Worm (Caenorhabditis elegans) whole organism, late embryonic: ENCODE results near the gene C02B8.7.

Experiments
- C08G9.2 ChIP-seq: sonication (generic microtip); optimal IDR thresholded peaks from 2 replicates; lab custom pipeline; 2016; ENCODE audit warnings: mild to moderate bottlenecking, missing genetic modification characterization, moderate library complexity, missing compliant biosample characterization
- F13H6.1 ChIP-seq: sonication (generic microtip); optimal IDR thresholded peaks from 2 replicates; lab custom pipeline; 2016; ENCODE audit warnings: missing genetic modification characterization, missing compliant biosample characterization
- K09A11.1 ChIP-seq: sonication (generic microtip); optimal IDR thresholded peaks from 2 replicates; lab custom pipeline; 2017; ENCODE audit warnings: antibody characterized with exemption, mild to moderate bottlenecking, missing genetic modification characterization, missing compliant biosample characterization; ENCODE audit not compliant: insufficient read depth
- T23F11.4 ChIP-seq: fragments of 200-800 bp; sonication (Bioruptor generic); optimal IDR thresholded peaks from 2 replicates; lab custom pipeline; 2018; ENCODE audit warnings: mild to moderate bottlenecking, missing genetic modification characterization, missing compliant biosample characterization
- Y22D7AL.16 ChIP-seq: sonication (generic microtip); optimal IDR thresholded peaks from 2 replicates; lab custom pipeline; 2016; ENCODE audit warnings: missing genetic modification characterization, missing compliant biosample characterization
- ama-1 ChIP-seq: fragments of 150-350 bp; optimal IDR thresholded peaks from 2 replicates; lab custom pipeline; 2014
- ceh-14 ChIP-seq: sonication (generic microtip); optimal IDR thresholded peaks from 2 replicates; lab custom pipeline; 2016; ENCODE audit warnings: missing genotype, missing genetic modification characterization, missing compliant biosample characterization
- ceh-18 ChIP-seq: sonication (generic microtip); optimal IDR thresholded peaks from 2 replicates; lab custom pipeline; 2016; ENCODE audit warnings: missing genetic modification characterization, missing compliant biosample characterization
- ceh-19 ChIP-seq: fragments of 200-800 bp; sonication (Bioruptor generic); optimal IDR thresholded peaks from 2 replicates; lab custom pipeline; 2018; ENCODE audit warnings: mild to moderate bottlenecking, missing genetic modification characterization, missing compliant biosample characterization
- ceh-2 ChIP-seq: sonication (generic microtip); optimal IDR thresholded peaks from 2 replicates; lab custom pipeline; 2016; ENCODE audit warnings: missing genotype, missing genetic modification characterization, missing compliant biosample characterization
- ceh-31 ChIP-seq: sonication (generic microtip); optimal IDR thresholded peaks from 2 replicates; lab custom pipeline; 2016; ENCODE audit warnings: missing genetic modification characterization, missing compliant biosample characterization
- ceh-34 ChIP-seq: sonication (generic microtip); optimal IDR thresholded peaks from 2 replicates; lab custom pipeline; 2016; ENCODE audit warnings: mild to moderate bottlenecking, missing genetic modification characterization, missing compliant biosample characterization
- ceh-48 ChIP-seq: sonication (generic microtip); optimal IDR thresholded peaks from 2 replicates; lab custom pipeline; 2016; ENCODE audit warnings: missing genetic modification characterization, inconsistent platforms, missing compliant biosample characterization
- che-1 ChIP-seq: sonication (generic microtip); optimal IDR thresholded peaks from 2 replicates; lab custom pipeline; 2016; ENCODE audit warnings: mild to moderate bottlenecking, missing genetic modification characterization, missing compliant biosample characterization
- dmd-4 ChIP-seq: sonication (generic microtip); optimal IDR thresholded peaks from 2 replicates; lab custom pipeline; 2016; ENCODE audit warnings: borderline replicate concordance, missing genetic modification characterization, missing compliant biosample characterization
- elt-4 ChIP-seq: sonication (generic microtip); optimal IDR thresholded peaks from 2 replicates; lab custom pipeline; 2016; ENCODE audit warnings: missing genetic modification characterization, missing compliant biosample characterization
- fkh-6 ChIP-seq: sonication (generic microtip); optimal IDR thresholded peaks from 2 replicates; lab custom pipeline; 2016; ENCODE audit warnings: missing genetic modification characterization, missing compliant biosample characterization
- hlh-30 ChIP-seq: sonication (generic microtip); optimal IDR thresholded peaks from 2 replicates; lab custom pipeline; 2017; ENCODE audit warnings: antibody characterized with exemption, missing genetic modification characterization, missing compliant biosample characterization; ENCODE audit not compliant: insufficient read depth
- lim-6 ChIP-seq: sonication (generic microtip); optimal IDR thresholded peaks from 2 replicates; lab custom pipeline; 2016; ENCODE audit warnings: missing genetic modification characterization, missing compliant biosample characterization
- nfya-1 ChIP-seq: sonication (generic microtip); optimal IDR thresholded peaks from 2 replicates; lab custom pipeline; 2017; ENCODE audit warnings: missing genetic modification characterization, mild to moderate bottlenecking, missing compliant biosample characterization, antibody characterized with exemption, moderate library complexity
- nhr-11 ChIP-seq: fragments of 150-350 bp; optimal IDR thresholded peaks from 2 replicates; lab custom pipeline; 2014; ENCODE audit warnings: missing biosample characterization, missing genetic modification characterization
- npax-4 ChIP-seq: sonication (generic microtip); optimal IDR thresholded peaks from 2 replicates; lab custom pipeline; 2016; ENCODE audit warnings: missing genetic modification characterization, missing compliant biosample characterization
- pag-3 ChIP-seq: sonication (generic microtip); optimal IDR thresholded peaks from 2 replicates; lab custom pipeline; 2016; ENCODE audit warnings: missing compliant biosample characterization, missing genetic modification characterization, borderline replicate concordance
- pat-9 ChIP-seq: fragments of 200-800 bp; sonication (Bioruptor generic); optimal IDR thresholded peaks from 2 replicates; lab custom pipeline; 2018; ENCODE audit warnings: mild to moderate bottlenecking, missing genetic modification characterization, moderate library complexity, missing compliant biosample characterization
- pax-1 ChIP-seq: fragments of 150-350 bp; optimal IDR thresholded peaks from 2 replicates; lab custom pipeline; 2014; ENCODE audit warnings: missing biosample characterization, missing genetic modification characterization
- pqm-1 ChIP-seq: sonication (generic microtip); optimal IDR thresholded peaks from 2 replicates; lab custom pipeline; 2016; ENCODE audit warnings: missing genetic modification characterization, missing compliant biosample characterization
- pros-1 ChIP-seq: fragments of 150-350 bp; optimal IDR thresholded peaks from 2 replicates; lab custom pipeline; 2014; ENCODE audit warnings: missing biosample characterization, missing genetic modification reagents, missing genetic modification characterization
- ref-2 ChIP-seq: sonication (generic microtip); optimal IDR thresholded peaks from 2 replicates; lab custom pipeline; 2016; ENCODE audit warnings: missing genetic modification characterization, missing compliant biosample characterization
- rnt-1 ChIP-seq: sonication (generic microtip); optimal IDR thresholded peaks from 2 replicates; lab custom pipeline; 2016; ENCODE audit warnings: missing genetic modification characterization, missing compliant biosample characterization
- sdc-2 ChIP-seq: sonication (generic microtip); optimal IDR thresholded peaks from 2 replicates; lab custom pipeline; 2016; ENCODE audit warnings: missing genotype, missing genetic modification characterization, missing compliant biosample characterization
- tbx-2 ChIP-seq: sonication (generic microtip); optimal IDR thresholded peaks from 2 replicates; lab custom pipeline; 2016; ENCODE audit warnings: missing genetic modification characterization, missing compliant biosample characterization
- tbx-7 ChIP-seq: sonication (generic microtip); optimal IDR thresholded peaks from 2 replicates; lab custom pipeline; 2016; ENCODE audit warnings: missing genotype, missing genetic modification characterization, missing compliant biosample characterization
- unc-42 ChIP-seq: sonication (generic microtip); optimal IDR thresholded peaks from 2 replicates; lab custom pipeline; 2016; ENCODE audit warnings: missing genotype, missing genetic modification characterization, missing compliant biosample characterization
- unc-86 ChIP-seq: sonication (generic microtip); optimal IDR thresholded peaks from 2 replicates; lab custom pipeline; 2016; ENCODE audit warnings: missing genetic modification characterization, missing compliant biosample characterization

Gene C02B8.7

DNA sequence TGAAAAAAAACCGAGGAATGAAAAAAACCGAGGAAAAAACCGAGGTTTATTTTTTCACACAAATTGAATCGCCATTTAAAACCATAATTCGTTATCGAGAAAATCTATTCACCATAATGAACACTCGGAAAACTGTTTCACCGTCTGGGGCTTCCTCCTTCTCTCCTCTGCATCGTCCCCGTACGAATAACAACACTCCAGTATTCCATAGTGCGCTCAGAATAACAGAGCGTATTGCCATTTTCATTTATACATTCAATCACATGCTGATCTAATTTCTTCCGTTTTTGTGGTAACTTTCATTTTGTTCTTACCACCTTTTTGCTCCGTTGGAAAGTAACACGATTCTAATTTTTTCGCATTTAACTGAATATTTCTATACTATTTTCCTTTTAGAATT, 31.9 kb upstream of the C02B8.7 start, which contains the start of gene C17H11.2:
Gene C17H11.2 (plus strand): TSS at position 397 of the 400 bp plus-strand sequence.
- no peak for TF ChIP-seq npax-4 (tag; lab: Kevin White, UChicago)
- TF ChIP-seq unc-42 (tag; lab: Kevin White, UChicago), result peak; percentile 39
- TF ChIP-seq pat-9 (tag; lab: Kevin White, UChicago), result no peak
- TF ChIP-seq nfya-1 (tag; lab: Kevin White, UChicago), result peak; percentile 24

DNA sequence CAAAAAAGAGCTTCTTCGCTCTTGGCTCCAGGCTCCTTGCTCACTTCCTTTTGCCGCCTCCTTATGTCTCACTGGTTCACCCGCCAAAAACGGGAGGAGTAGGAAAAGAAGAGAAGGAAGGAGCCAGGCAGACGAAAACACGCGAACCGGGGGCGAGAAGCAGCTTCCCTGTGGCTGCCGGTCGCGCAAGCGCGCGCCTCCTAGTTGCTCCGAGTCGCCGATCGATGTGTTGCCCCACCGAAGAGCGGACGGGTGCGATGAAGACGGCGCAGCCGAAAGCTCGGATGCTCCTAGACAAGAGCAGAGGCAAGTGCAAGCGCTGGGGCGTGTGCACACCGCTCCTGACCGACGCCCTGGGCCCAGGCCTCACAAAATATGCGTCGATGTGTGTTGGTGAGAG, 25.9 kb upstream of the C02B8.7 start:
- TF ChIP-seq sdc-2 (tag; lab: Kevin White, UChicago), result peak; percentile 65
- TF ChIP-seq pag-3, result peak; percentile 49
- peak; percentile 34 for TF ChIP-seq pros-1
- TF ChIP-seq ceh-14 (tag; lab: Kevin White, UChicago), result peak; percentile 28
- no peak for TF ChIP-seq dmd-4
- TF ChIP-seq ceh-31, result peak; percentile 71
- TF ChIP-seq elt-4 (tag; lab: Kevin White, UChicago), result peak; percentile 31
- TF ChIP-seq lim-6 (tag; lab: Kevin White, UChicago), result no peak
- peak; percentile 33 for TF ChIP-seq C08G9.2 (tag; lab: Kevin White, UChicago)
- peak; percentile 29 for TF ChIP-seq ceh-18 (tag; lab: Kevin White, UChicago)
- TF ChIP-seq npax-4 (tag; lab: Kevin White, UChicago), result no peak
- TF ChIP-seq Y22D7AL.16 (tag; lab: Kevin White, UChicago), result no peak
- peak; percentile 24 for TF ChIP-seq ceh-34 (tag; lab: Kevin White, UChicago)
- TF ChIP-seq K09A11.1 (tag; lab: Kevin White, UChicago), result no peak
- TF ChIP-seq hlh-30 (tag; lab: Kevin White, UChicago), result no peak
- peak; percentile 14 for TF ChIP-seq ceh-19 (GFP tag; lab: Kevin White, UChicago)
- peak; percentile 65 for TF ChIP-seq ceh-48
- peak; percentile 62 for TF ChIP-seq tbx-2 (tag; lab: Kevin White, UChicago)
- TF ChIP-seq T23F11.4 (GFP tag; lab: Kevin White, UChicago), result peak; percentile 43
- TF ChIP-seq fkh-6 (tag; lab: Kevin White, UChicago), result no peak
- peak; percentile 49 for TF ChIP-seq unc-42 (tag; lab: Kevin White, UChicago)
- TF ChIP-seq, all 69 proteins: peak for 14

DNA sequence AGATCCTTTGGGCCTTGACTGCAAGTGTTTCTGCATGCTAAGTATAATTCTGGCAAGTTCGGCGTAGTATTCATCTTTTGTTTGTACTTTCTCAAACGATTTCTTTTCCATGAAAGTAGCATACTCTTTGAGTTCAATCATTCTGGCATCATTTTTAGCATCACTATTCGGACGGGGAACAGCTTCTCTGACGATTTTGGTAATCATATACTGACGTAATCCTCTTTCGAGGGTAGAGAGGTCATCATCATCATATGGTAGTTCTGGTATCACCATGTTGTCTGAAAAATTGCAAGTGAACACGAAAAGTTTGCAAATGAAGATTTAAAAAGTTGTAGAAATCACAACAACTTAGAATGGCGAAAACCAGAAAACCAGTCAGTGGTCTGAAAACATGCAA, 25.1 kb upstream of the C02B8.7 start, which contains the start of gene F22F1.3:
Gene F22F1.3 (minus strand): TSS at position 281 of the 400 bp plus-strand sequence.
- TF ChIP-seq lim-6 (tag; lab: Kevin White, UChicago) (no peak), ceh-2 (no peak), pqm-1 (tag; lab: Kevin White, UChicago) (no peak), nhr-11 (tag; lab: Kevin White, UChicago) (no peak), unc-86 (no peak), F13H6.1 (no peak), ama-1 (no peak), C08G9.2 (tag; lab: Kevin White, UChicago) (no peak), ref-2 (tag; lab: Kevin White, UChicago) (no peak), rnt-1 (tag; lab: Kevin White, UChicago) (no peak), unc-42 (tag; lab: Kevin White, UChicago) (no peak), che-1 (no peak)

DNA sequence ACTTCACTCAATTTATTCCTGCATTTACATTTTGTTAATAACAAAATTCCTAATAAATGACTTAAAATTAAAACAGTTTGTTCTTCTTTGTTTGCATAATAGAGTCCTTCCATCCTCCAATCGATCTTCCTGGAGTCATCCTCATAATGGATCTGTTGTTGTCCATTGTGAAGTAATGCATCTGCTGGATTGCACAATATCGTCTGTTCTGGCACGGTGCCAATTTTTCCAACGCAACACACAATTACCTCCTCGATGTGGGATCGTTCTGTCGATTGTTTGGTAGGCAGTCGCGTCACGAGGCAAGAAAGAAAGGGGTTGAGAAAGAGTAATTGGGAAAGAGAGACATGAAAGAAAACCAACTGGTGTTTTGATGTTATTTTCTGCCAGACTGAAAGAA, 22.3 kb upstream of the C02B8.7 start:
- TF ChIP-seq hlh-30 (tag; lab: Kevin White, UChicago) (peak; percentile 73), rnt-1 (tag; lab: Kevin White, UChicago) (no peak), ama-1 (peak; percentile 57), pat-9 (tag; lab: Kevin White, UChicago) (no peak), ceh-31 (peak; percentile 32)

DNA sequence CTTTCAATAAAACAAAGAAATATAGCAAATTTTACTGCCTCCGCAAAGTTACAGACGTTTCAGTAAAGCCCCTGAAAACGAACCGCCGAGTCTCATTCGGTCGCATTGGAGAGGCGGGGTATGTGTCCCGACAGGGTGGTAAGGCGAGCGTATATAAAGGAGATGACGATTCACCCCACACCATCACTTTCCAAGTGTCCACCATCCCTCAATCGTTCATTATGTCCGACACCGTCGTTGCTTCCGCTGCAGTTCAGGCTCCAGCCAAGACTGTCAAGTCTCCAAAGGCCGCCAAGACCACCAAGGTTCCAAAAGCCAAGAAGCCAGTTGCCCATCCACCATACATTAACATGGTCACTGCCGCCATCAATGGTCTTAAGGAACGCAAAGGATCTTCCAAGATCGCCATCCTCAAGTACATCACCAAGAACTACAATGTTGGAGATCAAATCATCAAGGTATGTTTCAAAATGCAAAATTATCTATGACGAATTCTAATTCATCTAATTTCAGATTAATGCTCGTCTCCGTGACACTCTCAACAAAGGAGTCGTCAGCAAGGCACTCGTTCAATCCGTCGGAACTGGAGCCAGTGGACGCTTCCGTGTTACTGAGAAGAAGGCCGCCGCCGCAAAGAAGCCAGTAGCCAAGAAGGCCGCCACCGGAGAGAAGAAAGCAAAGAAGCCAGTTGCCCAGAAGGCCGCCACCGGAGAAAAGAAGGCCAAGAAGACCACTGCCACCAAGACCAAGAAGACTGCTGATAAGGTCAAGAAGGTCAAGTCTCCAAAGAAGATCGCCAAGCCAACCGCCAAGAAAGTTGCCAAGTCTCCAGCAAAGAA, 21.5 kb upstream of the C02B8.7 start, which contains the start of gene hil-3:
Gene hil-3 (plus strand): TSS at position 195 of the 839 bp plus-strand sequence.
- TF ChIP-seq tbx-7 (peak; percentile 9), ref-2 (tag; lab: Kevin White, UChicago) (peak; percentile 56), ama-1 (peak; percentile 46), pax-1 (tag; lab: Kevin White, UChicago) (no peak), sdc-2 (tag; lab: Kevin White, UChicago) (peak; percentile 19), ceh-31 (peak; percentile 26), tbx-2 (tag; lab: Kevin White, UChicago) (peak; percentile 36), T23F11.4 (GFP tag; lab: Kevin White, UChicago) (no peak)
